Worm (Caenorhabditis elegans): ENCODE results near the gene qns-1.
A peak's percentile ranks its signal among the peaks of the same experiment; 100 is the strongest.

qns-1 gene

ce11 chrIV:10177779-10178178, 41.3 kb downstream of the qns-1 start, which contains the start of gene mspn-1 (continued):
- TF ChIP-seq unc-130 (GFP tag; optimal IDR thresholded peaks at IDR 0.05): no peak
- no peak for TF ChIP-seq tbp1 (GFP tag; optimal IDR thresholded peaks at IDR 0.05)
- no peak for TF ChIP-seq pha-4 (tag; optimal IDR thresholded peaks at IDR 0.05)
- TF ChIP-seq F22D6.2 (tag; optimal IDR thresholded peaks at IDR 0.05): no peak
- no peak for TF ChIP-seq him-1 (tag; optimal IDR thresholded peaks at IDR 0.05)
- TF ChIP-seq xnd-1 (tag; optimal IDR thresholded peaks at IDR 0.05): no peak
- no peak for TF ChIP-seq aptf-2 (GFP tag; conservative IDR thresholded peaks at IDR 0.05)
- no peak for TF ChIP-seq dpl-1 (GFP tag; optimal IDR thresholded peaks at IDR 0.05)
- TF ChIP-seq tlf-1 (GFP tag; optimal IDR thresholded peaks at IDR 0.05): peak; percentile 46
- TF ChIP-seq hlh-26 (GFP tag; conservative IDR thresholded peaks at IDR 0.05): no peak
- no peak for TF ChIP-seq C06A6.2 (GFP tag; conservative IDR thresholded peaks at IDR 0.05)
- no peak for TF ChIP-seq T07F8.4 (tag; optimal IDR thresholded peaks at IDR 0.05)
- no peak for TF ChIP-seq ztf-26 (tag; optimal IDR thresholded peaks at IDR 0.05)
- no peak for TF ChIP-seq pbrm-1 (GFP tag; IDR thresholded peaks at IDR 0.05)
- no peak for TF ChIP-seq madf-8 (GFP tag; conservative IDR thresholded peaks at IDR 0.05)
- 0 out of 2 replicates have a peak, but pooled peaks have one; percentile 48 for TF ChIP-seq lin-26 (GFP tag; IDR thresholded peaks at IDR 0.05)
- TF ChIP-seq F10E7.11 (tag; optimal IDR thresholded peaks at IDR 0.05): no peak
- TF ChIP-seq Y79H2A.3 (GFP tag; conservative IDR thresholded peaks at IDR 0.05): no peak
- TF ChIP-seq B0336.3 (GFP tag; IDR thresholded peaks at IDR 0.05): peak; percentile 65; the same call in 1 of the 2 replicates
- peak; percentile 74; the same call in 1 of the 2 replicates for TF ChIP-seq Y53G8AR.9 (GFP tag; conservative IDR thresholded peaks at IDR 0.05)
- TF ChIP-seq nhr-27 (tag; optimal IDR thresholded peaks at IDR 0.05): no peak
- no peak for TF ChIP-seq rpc-1 (optimal IDR thresholded peaks at IDR 0.05)
- no peak for TF ChIP-seq rpc-1 (tag; optimal IDR thresholded peaks at IDR 0.05)
- no peak for TF ChIP-seq ets-4 (GFP tag; optimal IDR thresholded peaks at IDR 0.05)
- TF ChIP-seq let-607 (tag; optimal IDR thresholded peaks at IDR 0.05): no peak
- no peak for TF ChIP-seq snpc-1.3 (tag; optimal IDR thresholded peaks at IDR 0.05; ENCODE audit: insufficient read depth)
- no peak for TF ChIP-seq rec-8 (tag; optimal IDR thresholded peaks at IDR 0.05)
- TF ChIP-seq F23B12.7 (tag; optimal IDR thresholded peaks at IDR 0.05; ENCODE audit: insufficient read depth): no peak
- no peak for TF ChIP-seq F52B5.7 (tag; optimal IDR thresholded peaks at IDR 0.05)
- TF ChIP-seq cebp-2 (GFP tag; IDR thresholded peaks at IDR 0.05): no peak
- no peak for TF ChIP-seq unc-62 (GFP tag; optimal IDR thresholded peaks at IDR 0.05)
- TF ChIP-seq ceh-27 (GFP tag; optimal IDR thresholded peaks at IDR 0.05): no peak
- TF ChIP-seq akir-1 (GFP tag; optimal IDR thresholded peaks at IDR 0.05): no peak
- TF ChIP-seq chd-7 (tag; optimal IDR thresholded peaks at IDR 0.05): no peak
- TF ChIP-seq efl-1 (GFP tag; optimal IDR thresholded peaks at IDR 0.05): no peak
- no peak for TF ChIP-seq bed-1 (GFP tag; IDR thresholded peaks at IDR 0.05)
- TF ChIP-seq nfya-1 (tag; optimal IDR thresholded peaks at IDR 0.05; ENCODE audit: borderline replicate concordance, insufficient read depth): no peak
- TF ChIP-seq ceh-100 (GFP tag; IDR thresholded peaks at IDR 0.05): no peak
- no peak for TF ChIP-seq ztf-25 (GFP tag; IDR thresholded peaks at IDR 0.05)
- no peak for TF ChIP-seq die-1 (tag; optimal IDR thresholded peaks at IDR 0.05)
- TF ChIP-seq F39B2.1 (GFP tag; IDR thresholded peaks at IDR 0.05): no peak
- no peak for TF ChIP-seq ztf-22 (GFP tag; optimal IDR thresholded peaks at IDR 0.05)
- TF ChIP-seq mel-28 (tag; optimal IDR thresholded peaks at IDR 0.05; ENCODE audit: borderline replicate concordance): no peak
- no peak for TF ChIP-seq nhr-90 (tag; optimal IDR thresholded peaks at IDR 0.05)
- TF ChIP-seq F57A8.1 (GFP tag; optimal IDR thresholded peaks at IDR 0.05): no peak
- no peak for TF ChIP-seq mxl-1 (tag; optimal IDR thresholded peaks at IDR 0.05)
- no peak for TF ChIP-seq Y67H2A.10 (GFP tag; conservative IDR thresholded peaks at IDR 0.05)
- TF ChIP-seq lsy-27 (tag; optimal IDR thresholded peaks at IDR 0.05; ENCODE audit: borderline replicate concordance, insufficient read depth): no peak
- TF ChIP-seq hmg-20 (GFP tag; IDR thresholded peaks at IDR 0.05): no peak

Measured in whole organism, young adult.